Worm (Caenorhabditis elegans) whole organism, L4 larva: ENCODE data around the gene T10G3.2.

Experiments
- D1046.2 ChIP-seq: fragments of 200-800 bp; sonication (Bioruptor generic); IDR thresholded peaks from 2 replicates; pipeline ENCODE4 v1.3.6; 2022; ENCODE audit warnings: missing genetic modification characterization, missing compliant biosample characterization
- F26F4.8 ChIP-seq: fragments of 200-800 bp; sonication (Bioruptor generic); conservative IDR thresholded peaks from 2 replicates; pipeline ENCODE4 v1.3.6; 2022; ENCODE audit warnings: missing genetic modification characterization, missing compliant biosample characterization
- T20F7.1 ChIP-seq: fragments of 200-800 bp; sonication (Bioruptor generic); optimal IDR thresholded peaks from 2 replicates; lab custom pipeline; 2018; ENCODE audit warnings: mild to moderate bottlenecking, missing genetic modification characterization, missing compliant biosample characterization
- T26A8.4 ChIP-seq: fragments of 200-800 bp; sonication (Bioruptor generic); IDR thresholded peaks from 2 replicates; pipeline ENCODE4 v1.3.6; 2022; ENCODE audit warnings: missing genetic modification characterization, missing compliant biosample characterization
- ZK337.2 ChIP-seq: fragments of 200-800 bp; sonication (Bioruptor generic); IDR thresholded peaks from 2 replicates; pipeline ENCODE4 v1.3.6; 2022; ENCODE audit warnings: missing genetic modification reagents, missing genetic modification characterization, missing compliant biosample characterization
- aha-1 ChIP-seq: fragments of 150-350 bp; peaks from one replicate; lab custom pipeline; 2014; ENCODE audit warnings: missing biosample characterization, missing genetic modification characterization
- ama-1 ChIP-seq: fragments of 150-350 bp; optimal IDR thresholded peaks from 2 replicates; lab custom pipeline; 2014; ENCODE audit warnings: inconsistent platforms, mixed read lengths
- attf-4 ChIP-seq: sonication (generic microtip); optimal IDR thresholded peaks from 3 replicates; lab custom pipeline; 2017; ENCODE audit warnings: missing biosample characterization, missing genetic modification characterization
- ceh-20 ChIP-seq: fragments of 200-800 bp; sonication (Bioruptor generic); IDR thresholded peaks from 2 replicates; pipeline ENCODE4 v1.3.6; 2022; ENCODE audit warnings: missing genetic modification reagents, missing genetic modification characterization, missing compliant biosample characterization
- ceh-28 ChIP-seq: fragments of 150-350 bp; optimal IDR thresholded peaks from 2 replicates; lab custom pipeline; 2014; ENCODE audit warnings: missing biosample characterization, missing genetic modification reagents, missing genetic modification characterization
- ctbp-1 ChIP-seq: fragments of 200-800 bp; sonication (Bioruptor generic); IDR thresholded peaks from 2 replicates; pipeline ENCODE4 v1.3.6; 2022; ENCODE audit warnings: missing genetic modification reagents, missing genetic modification characterization, missing compliant biosample characterization
- daf-19 ChIP-seq: fragments of 200-800 bp; sonication (Bioruptor generic); conservative IDR thresholded peaks from 2 replicates; pipeline ENCODE4 v1.3.6; 2022; ENCODE audit warnings: missing genetic modification characterization, missing compliant biosample characterization
- daf-8 ChIP-seq: fragments of 200-800 bp; sonication (Bioruptor generic); IDR thresholded peaks from 2 replicates; pipeline ENCODE4 v1.3.6; 2022; ENCODE audit warnings: missing genetic modification characterization, missing compliant biosample characterization
- dmd-6 ChIP-seq: fragments of 200-800 bp; sonication (Bioruptor generic); IDR thresholded peaks from 2 replicates; pipeline ENCODE4 v1.3.6; 2022; ENCODE audit warnings: missing genetic modification reagents, missing genetic modification characterization, missing compliant biosample characterization
- dve-1 ChIP-seq: sonication (generic microtip); optimal IDR thresholded peaks from 2 replicates; lab custom pipeline; 2017; ENCODE audit warnings: antibody characterized with exemption, mild to moderate bottlenecking, missing genetic modification characterization, missing compliant biosample characterization; ENCODE audit not compliant: insufficient read depth
- egl-43 ChIP-seq: fragments of 200-800 bp; sonication (Bioruptor generic); IDR thresholded peaks from 2 replicates; pipeline ENCODE4 v1.3.6; 2022; ENCODE audit warnings: missing genetic modification reagents, missing genetic modification characterization, missing compliant biosample characterization
- fkh-10 ChIP-seq: fragments of 150-350 bp; optimal IDR thresholded peaks from 2 replicates; lab custom pipeline; 2014; ENCODE audit warnings: missing biosample characterization, missing genetic modification reagents, missing genetic modification characterization
- fos-1 ChIP-seq: fragments of 150-350 bp; optimal IDR thresholded peaks from 2 replicates; lab custom pipeline; 2014; ENCODE audit warnings: missing biosample characterization, missing genetic modification characterization
- gei-8 ChIP-seq: fragments of 200-800 bp; sonication (Bioruptor generic); optimal IDR thresholded peaks from 2 replicates; lab custom pipeline; 2018; ENCODE audit warnings: mild to moderate bottlenecking, missing genetic modification characterization, missing compliant biosample characterization
- lim-7 ChIP-seq: fragments of 200-800 bp; sonication (Bioruptor generic); IDR thresholded peaks from 2 replicates; pipeline ENCODE4 v1.3.6; 2022; ENCODE audit warnings: missing genetic modification characterization, missing compliant biosample characterization
- lin-29 ChIP-seq: fragments of 200-800 bp; sonication (Bioruptor generic); IDR thresholded peaks from 2 replicates; pipeline ENCODE4 v1.3.6; 2022; ENCODE audit warnings: missing genetic modification reagents, missing genetic modification characterization, missing compliant biosample characterization
- lin-38 ChIP-seq: fragments of 200-800 bp; sonication (Bioruptor generic); IDR thresholded peaks from 2 replicates; pipeline ENCODE4 v1.3.6; 2022; ENCODE audit warnings: missing genetic modification reagents, missing genetic modification characterization, missing compliant biosample characterization
- lir-3 ChIP-seq: sonication (generic microtip); optimal IDR thresholded peaks from 2 replicates; lab custom pipeline; 2016; ENCODE audit warnings: mild to moderate bottlenecking, missing genetic modification characterization, missing compliant biosample characterization
- lsy-2 ChIP-seq, 2 experiments: fragments of 150-350 bp in 1 of 2; sonication (generic microtip) in 1 of 2; optimal IDR thresholded peaks; 2 replicates each; lab custom pipeline; 2014 to 2017; ENCODE audit warnings: missing biosample characterization in 2 of 2, missing genetic modification characterization in 2 of 2
- mxl-2 ChIP-seq: fragments of 200-800 bp; sonication (Bioruptor generic); conservative IDR thresholded peaks from 2 replicates; pipeline ENCODE4 v1.3.6; 2022; ENCODE audit warnings: missing genetic modification reagents, missing genetic modification characterization, missing compliant biosample characterization
- nhr-102 ChIP-seq: sonication (generic microtip); optimal IDR thresholded peaks from 2 replicates; lab custom pipeline; 2016; ENCODE audit warnings: mild to moderate bottlenecking, missing genetic modification characterization, moderate library complexity, missing compliant biosample characterization
- nhr-237 ChIP-seq: sonication (generic microtip); optimal IDR thresholded peaks from 2 replicates; lab custom pipeline; 2017; ENCODE audit warnings: missing biosample characterization, missing genetic modification characterization
- nhr-25 ChIP-seq: sonication (generic microtip); optimal IDR thresholded peaks from 2 replicates; lab custom pipeline; 2017; ENCODE audit warnings: missing genetic modification characterization, mild to moderate bottlenecking, missing compliant biosample characterization, antibody characterized with exemption, moderate library complexity, borderline replicate concordance; ENCODE audit not compliant: insufficient read depth
- nhr-28 ChIP-seq: fragments of 150-350 bp; optimal IDR thresholded peaks from 2 replicates; lab custom pipeline; 2014; ENCODE audit warnings: missing biosample characterization, missing genetic modification characterization
- pqm-1 ChIP-seq: sonication (generic microtip); optimal IDR thresholded peaks from 2 replicates; lab custom pipeline; 2017; ENCODE audit warnings: missing biosample characterization, missing genetic modification characterization
- saeg-2 ChIP-seq: fragments of 200-800 bp; sonication (Bioruptor generic); IDR thresholded peaks from 2 replicates; pipeline ENCODE4 v1.3.6; 2022; ENCODE audit warnings: missing genetic modification reagents, missing genetic modification characterization, missing compliant biosample characterization
- sdz-12 ChIP-seq: fragments of 200-800 bp; sonication (Bioruptor generic); optimal IDR thresholded peaks from 2 replicates; lab custom pipeline; 2018; ENCODE audit warnings: mild to moderate bottlenecking, missing genetic modification characterization, missing compliant biosample characterization
- skn-1 ChIP-seq: fragments of 150-350 bp; optimal IDR thresholded peaks from 2 replicates; lab custom pipeline; 2014; ENCODE audit warnings: missing biosample characterization, missing genetic modification characterization
- snpc-1.2 ChIP-seq: fragments of 200-800 bp; sonication (Bioruptor generic); IDR thresholded peaks from 2 replicates; pipeline ENCODE4 v1.3.6; 2022; ENCODE audit warnings: missing genetic modification reagents, missing genetic modification characterization, missing compliant biosample characterization
- tra-1 ChIP-seq: fragments of 200-800 bp; sonication (Bioruptor generic); IDR thresholded peaks from 2 replicates; pipeline ENCODE4 v1.3.6; 2022; ENCODE audit warnings: missing genetic modification reagents, missing genetic modification characterization, missing compliant biosample characterization
- unc-39 ChIP-seq: sonication (generic microtip); optimal IDR thresholded peaks from 2 replicates; lab custom pipeline; 2017; ENCODE audit warnings: missing biosample characterization, missing genetic modification characterization
- unc-62 ChIP-seq, 3 experiments: fragments of 150-350 bp in 1 of 3; sonication (generic microtip); optimal IDR thresholded peaks in 2 of 3; peaks in 1 of 3; 1 replicate in 1 of 3; 2 replicates in 2 of 3; lab custom pipeline; 2014 to 2017; ENCODE audit warnings: missing biosample characterization in 3 of 3, missing genetic modification characterization in 3 of 3, missing genetic modification reagents in 3 of 3, missing genotype in 1 of 3
- vab-7 ChIP-seq: fragments of 200-800 bp; sonication (Bioruptor generic); IDR thresholded peaks from 2 replicates; pipeline ENCODE4 v1.3.6; 2022; ENCODE audit warnings: missing genetic modification reagents, missing genetic modification characterization, missing compliant biosample characterization
- zip-11 ChIP-seq: fragments of 200-800 bp; sonication (Bioruptor generic); IDR thresholded peaks from 2 replicates; pipeline ENCODE4 v1.3.6; 2022; ENCODE audit warnings: missing genetic modification characterization, missing compliant biosample characterization
- ztf-11 ChIP-seq: fragments of 150-350 bp; optimal IDR thresholded peaks from 2 replicates; lab custom pipeline; 2014; ENCODE audit warnings: missing biosample characterization, missing genetic modification characterization
- ztf-7 ChIP-seq: fragments of 150-350 bp; optimal IDR thresholded peaks from 2 replicates; lab custom pipeline; 2014; ENCODE audit warnings: missing biosample characterization, missing genetic modification characterization

T10G3.2 gene

ce11 chrV:13489830-13490229 lies 10.2 kb upstream of the T10G3.2 start, which contains the start of gene T10G3.3:
T10G3.3 (minus strand) TSS chrV:13490199.
- TF ChIP-seq lim-7 (GFP tag; lab: Robert Waterston, UW) = no peak
- peak in 1 of 2 experiments; percentile 23 for TF ChIP-seq unc-62 (GFP tag; optimal IDR thresholded peaks at IDR 0.05 in 1 of 2; lab: Kevin White, UChicago)
- no peak for TF ChIP-seq unc-62 (tag; optimal IDR thresholded peaks at IDR 0.05; lab: Kevin White, UChicago)
- no peak for TF ChIP-seq ceh-20 (GFP tag; lab: Robert Waterston, UW)
- TF ChIP-seq nhr-25 = peak; percentile 4
- TF ChIP-seq aha-1 = peak; percentile 87
- TF ChIP-seq saeg-2 (GFP tag; lab: Robert Waterston, UW) = no peak
- no peak for TF ChIP-seq T26A8.4
- peak; percentile 63 for TF ChIP-seq nhr-28 (tag; lab: Kevin White, UChicago)
- no peak for TF ChIP-seq daf-8 (GFP tag; lab: Robert Waterston, UW)
- TF ChIP-seq, all 104 proteins: peak for 4

- TF ChIP-seq attf-4 (tag; lab: Kevin White, UChicago) = no peak
- TF ChIP-seq T20F7.1 (GFP tag; lab: Kevin White, UChicago) = peak; percentile 7
- no peak for TF ChIP-seq D1046.2
- no peak for TF ChIP-seq nhr-102 (tag; lab: Kevin White, UChicago)
- TF ChIP-seq aha-1 = peak; percentile 80
- peak in 1 of 2 experiments; percentile 91 for TF ChIP-seq unc-62 (GFP tag; optimal IDR thresholded peaks at IDR 0.05 in 1 of 2; lab: Kevin White, UChicago)
- TF ChIP-seq unc-62 (tag; optimal IDR thresholded peaks at IDR 0.05; lab: Kevin White, UChicago) = no peak
- no peak for TF ChIP-seq nhr-25
- no peak for TF ChIP-seq tra-1 (GFP tag; lab: Robert Waterston, UW)
These were observed 8.7 kb upstream of the T10G3.2 start for ce11 chrV:13488297-13488803.

- TF ChIP-seq fkh-10 (GFP tag; lab: Kevin White, UChicago) (no peak), ctbp-1 (GFP tag; lab: Robert Waterston, UW) (no peak), dve-1 (tag; lab: Kevin White, UChicago) (no peak), sdz-12 (GFP tag; lab: Kevin White, UChicago) (no peak), dmd-6 (GFP tag; lab: Robert Waterston, UW) (no peak), egl-43 (GFP tag; lab: Robert Waterston, UW) (no peak)
These were observed 6.1 kb upstream of the T10G3.2 start for ce11 chrV:13485732-13486131.

ce11 chrV:13484339-13484738 lies 4.7 kb upstream of the T10G3.2 start, which contains the start of gene T10G3.4:
T10G3.4 (minus strand) TSS chrV:13484439.
- TF ChIP-seq mxl-2 (no peak), lin-38 (no peak), skn-1 (tag; lab: Kevin White, UChicago) (no peak), fkh-10 (GFP tag; lab: Kevin White, UChicago) (no peak), nhr-237 (tag; lab: Kevin White, UChicago) (no peak), tra-1 (GFP tag; lab: Robert Waterston, UW) (no peak), daf-19 (no peak), vab-7 (GFP tag; lab: Robert Waterston, UW) (no peak), aha-1 (no peak), lin-29 (no peak), D1046.2 (no peak), fos-1 (tag; lab: Kevin White, UChicago) (no peak), ama-1 (lab: Kevin White, UChicago) (no peak), unc-39 (tag; lab: Kevin White, UChicago) (no peak), ZK337.2 (GFP tag; lab: Robert Waterston, UW) (no peak), zip-11 (no peak), lir-3 (tag; lab: Kevin White, UChicago) (no peak)

ce11 chrV:13476350-13476749 lies 3.3 kb downstream of the T10G3.2 start, which contains the start of gene T10G3.8:
T10G3.8 (minus strand) TSS chrV:13476450.
- TF ChIP-seq skn-1 (tag; lab: Kevin White, UChicago) = no peak
- no peak for TF ChIP-seq ceh-28 (tag; lab: Kevin White, UChicago)
- TF ChIP-seq ztf-7 (tag; lab: Kevin White, UChicago) = no peak
- TF ChIP-seq F26F4.8 (GFP tag; lab: Robert Waterston, UW) = no peak
- no peak for TF ChIP-seq snpc-1.2 (GFP tag; lab: Robert Waterston, UW)
- no peak for TF ChIP-seq pqm-1 (tag; lab: Kevin White, UChicago)
- TF ChIP-seq D1046.2 = no peak
- TF ChIP-seq ztf-11 = no peak
- TF ChIP-seq lin-29 = no peak
- no peak for TF ChIP-seq lsy-2 (tag; optimal IDR thresholded peaks at IDR 0.05; lab: Kevin White, UChicago)
- TF ChIP-seq gei-8 (GFP tag; lab: Kevin White, UChicago) = no peak
- no peak for TF ChIP-seq T20F7.1 (GFP tag; lab: Kevin White, UChicago)
- TF ChIP-seq fkh-10 (GFP tag; lab: Kevin White, UChicago) = no peak
- TF ChIP-seq, all 104 proteins: peak for 0
